Worm (Caenorhabditis elegans): ENCODE measurements around the gene K09C4.9.

DNA sequence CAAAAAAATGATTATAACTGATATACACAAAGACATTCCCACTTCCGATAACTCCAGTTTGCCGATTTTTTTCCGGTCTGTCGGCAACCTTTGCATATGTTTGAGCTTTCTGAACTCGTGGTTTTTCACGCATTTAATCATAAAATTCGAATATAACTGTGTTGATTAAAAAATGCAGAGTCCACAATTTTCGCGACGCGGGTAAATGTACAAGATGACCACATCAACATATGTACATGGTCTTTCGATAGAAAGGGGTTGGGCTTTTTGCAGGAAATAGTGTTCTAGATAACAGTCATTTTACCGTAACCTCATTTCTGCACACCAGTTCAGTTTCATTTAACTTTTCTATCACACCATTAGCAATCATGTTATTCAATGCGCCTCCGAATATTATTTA lies 10.7 kb upstream of the K09C4.9 start, which contains the start of gene K09C4.5:
- TF ChIP-seq nhr-25 (tag; optimal IDR thresholded peaks at IDR 0.05) (no peak), unc-62 (GFP tag; optimal IDR thresholded peaks at IDR 0.05) (no peak), lin-11 (tag; optimal IDR thresholded peaks at IDR 0.05) (no peak), ztf-11 (tag; optimal IDR thresholded peaks at IDR 0.05) (no peak), dmd-4 (tag; optimal IDR thresholded peaks at IDR 0.05) (no peak), ama-1 (optimal IDR thresholded peaks at IDR 0.05) (no peak), mab-5 (tag; optimal IDR thresholded peaks at IDR 0.05) (no peak), mdl-1 (tag; optimal IDR thresholded peaks at IDR 0.05) (no peak), lsy-2 (tag; optimal IDR thresholded peaks at IDR 0.05) (no peak), aly-2 (tag; optimal IDR thresholded peaks at IDR 0.05) (no peak), zag-1 (tag; optimal IDR thresholded peaks at IDR 0.05) (no peak)
